Fruit fly (Drosophila melanogaster) whole organism, embryonic: ENCODE measurements around the gene CG10274.
A peak's percentile ranks its signal among the peaks of the same experiment; 100 is the strongest.

Experiments
- CG10267 ChIP-seq: fragments of 200-800 bp; sonication (Bioruptor generic); optimal IDR thresholded peaks from 2 replicates; lab custom pipeline; 2018; ENCODE audit warnings: missing biosample characterization, mild to moderate bottlenecking, missing genetic modification characterization, moderate library complexity
- CG10366 ChIP-seq: fragments of 200-800 bp; sonication (Bioruptor generic); IDR thresholded peaks from 2 replicates; pipeline ENCODE4 v1.3.6; 2022; ENCODE audit warnings: missing biosample characterization, missing genetic modification characterization
- CG10979 ChIP-seq: fragments of 200-800 bp; sonication (Bioruptor generic); optimal IDR thresholded peaks from 2 replicates; lab custom pipeline; 2018; ENCODE audit warnings: missing biosample characterization, mild to moderate bottlenecking, missing genetic modification characterization, moderate library complexity
- CG12236 ChIP-seq: fragments of 200-800 bp; sonication (Bioruptor generic); optimal IDR thresholded peaks from 2 replicates; lab custom pipeline; 2016; ENCODE audit warnings: missing biosample characterization, missing genetic modification characterization
- CG12391 ChIP-seq: fragments of 200-800 bp; sonication (Bioruptor generic); optimal IDR thresholded peaks from 3 replicates; lab custom pipeline; 2018; ENCODE audit warnings: missing biosample characterization, mild to moderate bottlenecking, missing genetic modification characterization, moderate library complexity
- CG13424 ChIP-seq: fragments of 200-800 bp; sonication (Bioruptor generic); optimal IDR thresholded peaks from 2 replicates; lab custom pipeline; 2019; ENCODE audit warnings: missing biosample characterization, mild to moderate bottlenecking, missing genetic modification characterization, moderate library complexity
- CG14710 ChIP-seq: fragments of 200-800 bp; sonication (Bioruptor generic); optimal IDR thresholded peaks from 3 replicates; lab custom pipeline; 2019; ENCODE audit warnings: missing biosample characterization, mild to moderate bottlenecking, missing genetic modification characterization, moderate library complexity
- CG15696 ChIP-seq: fragments of 200-800 bp; sonication (Bioruptor generic); optimal IDR thresholded peaks from 2 replicates; lab custom pipeline; 2019; ENCODE audit warnings: missing biosample characterization, mild to moderate bottlenecking, missing genetic modification characterization, moderate library complexity
- CG17359 ChIP-seq: fragments of 200-800 bp; sonication (Bioruptor generic); optimal IDR thresholded peaks from 3 replicates; lab custom pipeline; 2018; ENCODE audit warnings: missing biosample characterization, mild to moderate bottlenecking, missing genetic modification characterization, moderate library complexity
- CG18262 ChIP-seq: fragments of 200-800 bp; optimal IDR thresholded peaks from 3 replicates; lab custom pipeline; 2019; ENCODE audit warnings: missing biosample characterization, mild to moderate bottlenecking, missing genetic modification characterization, moderate library complexity
- CG2712 ChIP-seq: fragments of 200-800 bp; optimal IDR thresholded peaks from 3 replicates; lab custom pipeline; 2019; ENCODE audit warnings: missing biosample characterization, mild to moderate bottlenecking, missing genetic modification characterization, moderate library complexity
- CG43689 ChIP-seq: fragments of 200-800 bp; sonication (Bioruptor generic); IDR thresholded peaks from 2 replicates; pipeline ENCODE4 v1.3.6; 2022; ENCODE audit warnings: missing biosample characterization, missing genetic modification characterization
- CG6272 ChIP-seq: fragments of 200-800 bp; sonication (Bioruptor generic); IDR thresholded peaks from 2 replicates; pipeline ENCODE4 v1.3.6; 2022; ENCODE audit warnings: missing biosample characterization, missing genetic modification characterization
- CG6689 ChIP-seq: fragments of 200-800 bp; sonication (Bioruptor generic); IDR thresholded peaks from 2 replicates; pipeline ENCODE4 v1.3.6; 2022; ENCODE audit warnings: missing biosample characterization, missing genetic modification characterization
- CG7556 ChIP-seq: fragments of 200-800 bp; sonication (Bioruptor generic); optimal IDR thresholded peaks from 2 replicates; lab custom pipeline; 2017; ENCODE audit warnings: missing biosample characterization, mild to moderate bottlenecking, missing genetic modification characterization
- CG9437 ChIP-seq: fragments of 200-800 bp; sonication (Bioruptor generic); optimal IDR thresholded peaks from 2 replicates; lab custom pipeline; 2018; ENCODE audit warnings: missing biosample characterization, mild to moderate bottlenecking, missing genetic modification characterization
- CG9609 ChIP-seq: fragments of 200-800 bp; sonication (Bioruptor generic); optimal IDR thresholded peaks from 3 replicates; lab custom pipeline; 2016; ENCODE audit warnings: missing biosample characterization, missing genetic modification characterization
- CoRest ChIP-seq: fragments of 200-800 bp; sonication (Bioruptor generic); optimal IDR thresholded peaks from 3 replicates; lab custom pipeline; 2018; ENCODE audit warnings: missing biosample characterization, mild to moderate bottlenecking, missing genetic modification characterization, moderate library complexity
- D19A ChIP-seq: fragments of 200-800 bp; optimal IDR thresholded peaks from 3 replicates; lab custom pipeline; 2019; ENCODE audit warnings: missing biosample characterization, mild to moderate bottlenecking, missing genetic modification characterization, moderate library complexity
- Deaf1 ChIP-seq: fragments of 200-800 bp; optimal IDR thresholded peaks from 3 replicates; lab custom pipeline; 2019; ENCODE audit warnings: missing biosample characterization, mild to moderate bottlenecking, missing genetic modification characterization, moderate library complexity
- Dll ChIP-seq: fragments of 200-800 bp; sonication (Bioruptor generic); IDR thresholded peaks from 4 replicates; pipeline ENCODE4 v1.3.6; 2022; ENCODE audit warnings: missing biosample characterization, missing genetic modification characterization; ENCODE audit not compliant: partially characterized antibody
- E2f2 ChIP-seq: fragments of 200-800 bp; sonication (Bioruptor generic); IDR thresholded peaks from 2 replicates; pipeline ENCODE4 v1.3.6; 2022; ENCODE audit warnings: missing biosample characterization, missing genetic modification characterization
- Ets65A ChIP-seq: fragments of 200-800 bp; sonication (Bioruptor generic); peaks from one replicate; lab custom pipeline; 2016; ENCODE audit warnings: missing biosample characterization, missing genetic modification characterization
- H2.0 ChIP-seq: fragments of 200-800 bp; sonication (Bioruptor generic); IDR thresholded peaks from 2 replicates; pipeline ENCODE4 v1.3.6; 2022; ENCODE audit warnings: missing biosample characterization, missing genetic modification characterization
- Mrtf ChIP-seq: fragments of 200-800 bp; sonication (Bioruptor generic); IDR thresholded peaks from 3 replicates; pipeline ENCODE4 v1.3.6; 2022; ENCODE audit warnings: missing biosample characterization, missing genetic modification characterization
- NC2β ChIP-seq: fragments of 200-800 bp; sonication (Bioruptor generic); optimal IDR thresholded peaks from 2 replicates; lab custom pipeline; 2016; ENCODE audit warnings: missing biosample characterization, missing genetic modification characterization
- Nf-YA ChIP-seq: fragments of 200-800 bp; sonication (Bioruptor generic); IDR thresholded peaks from 2 replicates; pipeline ENCODE4 v1.3.6; 2022; ENCODE audit warnings: missing biosample characterization, missing genetic modification characterization
- Nf-YC ChIP-seq: fragments of 200-800 bp; optimal IDR thresholded peaks from 3 replicates; lab custom pipeline; 2019; ENCODE audit warnings: missing biosample characterization, mild to moderate bottlenecking, missing genetic modification characterization, moderate library complexity
- Scr ChIP-seq: fragments of 200-800 bp; sonication (Bioruptor generic); IDR thresholded peaks from 2 replicates; pipeline ENCODE4 v1.3.6; 2022; ENCODE audit warnings: missing biosample characterization, missing genetic modification characterization; ENCODE audit not compliant: partially characterized antibody
- Ssrp ChIP-seq: fragments of 200-800 bp; sonication (Bioruptor generic); optimal IDR thresholded peaks from 2 replicates; lab custom pipeline; 2018; ENCODE audit warnings: missing biosample characterization, mild to moderate bottlenecking, missing genetic modification characterization, moderate library complexity
- bbx ChIP-seq: fragments of 200-800 bp; sonication (Bioruptor generic); IDR thresholded peaks from 2 replicates; pipeline ENCODE4 v1.3.6; 2022; ENCODE audit warnings: missing biosample characterization, missing genetic modification characterization; ENCODE audit not compliant: partially characterized antibody
- dmrt11E ChIP-seq: fragments of 200-800 bp; sonication (Bioruptor generic); optimal IDR thresholded peaks from 3 replicates; lab custom pipeline; 2018; ENCODE audit warnings: missing biosample characterization, mild to moderate bottlenecking, missing genetic modification characterization, moderate library complexity
- dmrt99B ChIP-seq: fragments of 200-800 bp; sonication (Bioruptor generic); optimal IDR thresholded peaks from 2 replicates; lab custom pipeline; 2018; ENCODE audit warnings: missing biosample characterization, mild to moderate bottlenecking, missing genetic modification characterization, moderate library complexity
- eve ChIP-seq, 2 experiments: fragments of >200 bp; optimal IDR thresholded peaks; 2 replicates each; lab custom pipeline; 2017; ENCODE audit warnings: missing biosample characterization in 2 of 2, missing genetic modification characterization in 2 of 2
- grau ChIP-seq: fragments of 200-800 bp; optimal IDR thresholded peaks from 3 replicates; lab custom pipeline; 2019; ENCODE audit warnings: missing biosample characterization, mild to moderate bottlenecking, missing genetic modification characterization, moderate library complexity
- gsb-n ChIP-seq: fragments of 200-800 bp; sonication (Bioruptor generic); optimal IDR thresholded peaks from 3 replicates; lab custom pipeline; 2018; ENCODE audit warnings: missing biosample characterization, mild to moderate bottlenecking, missing genetic modification characterization
- hb ChIP-seq: fragments of 200-800 bp; sonication (Bioruptor generic); IDR thresholded peaks from 3 replicates; pipeline ENCODE4 v1.3.6; 2022; ENCODE audit warnings: missing biosample characterization, missing genetic modification characterization; ENCODE audit not compliant: partially characterized antibody
- lola ChIP-seq, 3 experiments: fragments of >200 bp in 2 of 3; fragments of 200-800 bp in 1 of 3; sonication (Bioruptor generic) in 1 of 3; optimal IDR thresholded peaks; 2 replicates each; lab custom pipeline; 2017 to 2019; ENCODE audit warnings: missing biosample characterization in 3 of 3, missing genetic modification characterization in 3 of 3, mild to moderate bottlenecking in 1 of 3, moderate library complexity in 1 of 3
- nmo ChIP-seq: fragments of 200-800 bp; sonication (Bioruptor generic); optimal IDR thresholded peaks from 2 replicates; lab custom pipeline; 2018; ENCODE audit warnings: missing biosample characterization, mild to moderate bottlenecking, missing genetic modification characterization, moderate library complexity
- phol ChIP-seq: fragments of 200-800 bp; sonication (Bioruptor generic); optimal IDR thresholded peaks from 3 replicates; lab custom pipeline; 2018; ENCODE audit warnings: missing biosample characterization, mild to moderate bottlenecking, missing genetic modification characterization, moderate library complexity
- prd ChIP-seq, 3 experiments: fragments of >200 bp in 2 of 3; fragments of 200-800 bp in 1 of 3; sonication (Bioruptor generic) in 1 of 3; optimal IDR thresholded peaks in 2 of 3; IDR thresholded peaks in 1 of 3; 2 replicates in 2 of 3; 3 replicates in 1 of 3; pipeline versions ENCODE4 v1.3.6 to Lab custom; 2017 to 2022; ENCODE audit warnings: missing biosample characterization in 1 of 3, missing genetic modification characterization in 1 of 3
- row ChIP-seq: fragments of 200-800 bp; sonication (Bioruptor generic); IDR thresholded peaks from 3 replicates; pipeline ENCODE4 v1.3.6; 2022; ENCODE audit warnings: missing biosample characterization, missing genetic modification characterization
- sens ChIP-seq: fragments of 200-800 bp; sonication (Bioruptor generic); peaks from one replicate; lab custom pipeline; 2016; ENCODE audit warnings: missing biosample characterization, missing genetic modification characterization
- tgo ChIP-seq: fragments of 200-800 bp; sonication (Bioruptor generic); IDR thresholded peaks from 3 replicates; pipeline ENCODE4 v1.3.6; 2022; ENCODE audit warnings: missing biosample characterization, missing genetic modification characterization
- trem ChIP-seq: fragments of 200-800 bp; optimal IDR thresholded peaks from 3 replicates; lab custom pipeline; 2019; ENCODE audit warnings: missing biosample characterization, mild to moderate bottlenecking, missing genetic modification characterization, moderate library complexity

The CG10274 gene

dm6 chr3L:6161997-6162396 lies 19.6 kb downstream of the CG10274 start:
- TF ChIP-seq nmo (GFP tag; lab: Kevin White, UChicago): peak; percentile 46
- TF ChIP-seq Dll (GFP tag; lab: Robert Waterston, UW): no peak
- TF ChIP-seq CG12391 (tag; lab: Kevin White, UChicago): peak; percentile 28
- TF ChIP-seq CG10979 (tag; lab: Kevin White, UChicago): peak; percentile 37
- peak; percentile 34 for TF ChIP-seq Ssrp (tag; lab: Kevin White, UChicago)
- no peak for TF ChIP-seq CG9609 (GFP tag; lab: Kevin White, UChicago)
- no peak for TF ChIP-seq Nf-YC (tag; lab: Kevin White, UChicago)
- peak; percentile 63 for TF ChIP-seq dmrt11E (tag; lab: Kevin White, UChicago)
- TF ChIP-seq E2f2 (GFP tag; lab: Robert Waterston, UW): no peak
- TF ChIP-seq lola (GFP tag; optimal IDR thresholded peaks at IDR 0.05; lab: Kevin White, UChicago): peak in 1 of 3 experiments; percentile 71
- TF ChIP-seq prd (optimal IDR thresholded peaks at IDR 0.05; lab: Kevin White, UChicago): no peak
- 0 out of 3 replicates have a peak, but pooled peaks have one; percentile 11 for TF ChIP-seq prd (GFP tag; IDR thresholded peaks at IDR 0.05; lab: Robert Waterston, UW)
- TF ChIP-seq CG13424 (tag; lab: Kevin White, UChicago): peak; percentile 20
- peak; percentile 39; the same call in 2 of the 3 replicates for TF ChIP-seq row (GFP tag; lab: Robert Waterston, UW)
- TF ChIP-seq Mrtf (GFP tag; lab: Robert Waterston, UW): 0 out of 3 replicates have a peak, but pooled peaks have one; percentile 36
- TF ChIP-seq Ets65A (GFP tag; lab: Kevin White, UChicago): peak; percentile 65
- peak; percentile 58 for TF ChIP-seq gsb-n (tag; lab: Kevin White, UChicago)
- peak; percentile 69 for TF ChIP-seq CG18262 (tag; lab: Kevin White, UChicago)
- TF ChIP-seq eve (GFP tag; optimal IDR thresholded peaks at IDR 0.05; lab: Kevin White, UChicago): no peak

DNA sequence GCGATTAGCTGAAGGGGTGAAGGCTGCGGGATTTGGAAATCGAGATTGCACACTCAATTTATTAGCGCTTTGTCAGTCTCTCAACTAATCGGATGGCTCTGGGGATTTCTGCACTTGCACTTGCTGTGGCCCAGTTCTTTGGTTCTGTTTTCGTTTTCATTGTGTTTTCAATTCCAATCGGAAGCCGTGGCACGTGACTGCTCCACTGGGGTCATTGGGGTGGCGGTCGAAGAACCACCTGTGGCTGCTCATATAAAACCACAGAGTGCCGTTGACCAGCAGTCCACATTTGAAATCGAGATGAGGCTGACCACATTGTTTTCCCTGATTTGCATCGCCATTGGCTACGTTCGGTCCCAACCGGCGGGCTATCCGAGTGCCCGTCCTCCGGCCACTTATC lies 21.1 kb downstream of the CG10274 start, which contains the start of gene Cpr65Az:
Gene Cpr65Az (plus strand): TSS at position 301 of the 400 bp plus-strand sequence.
- peak; percentile 14 for TF ChIP-seq sens (GFP tag; lab: Kevin White, UChicago)
- no peak for TF ChIP-seq CG9609 (GFP tag; lab: Kevin White, UChicago)

dm6 chr3L:6159863-6160262 lies 21.8 kb downstream of the CG10274 start:
- TF ChIP-seq CG6272 (no peak), D19A (tag; lab: Kevin White, UChicago) (peak; percentile 35), CG10979 (tag; lab: Kevin White, UChicago) (peak; percentile 68), H2.0 (no peak), NC2β (GFP tag; lab: Kevin White, UChicago) (no peak), Deaf1 (peak; percentile 1), CoRest (tag; lab: Kevin White, UChicago) (peak; percentile 26), hb (no peak), Scr (GFP tag; lab: Robert Waterston, UW) (no peak), lola (GFP tag; optimal IDR thresholded peaks at IDR 0.05; lab: Kevin White, UChicago) (peak in 1 of 3 experiments; percentile 62), CG18262 (tag; lab: Kevin White, UChicago) (peak; percentile 71), CG6689 (GFP tag; lab: Robert Waterston, UW) (0 out of 2 replicates have a peak, but pooled peaks have one; percentile 5), CG9437 (GFP tag; lab: Kevin White, UChicago) (no peak), CG17359 (peak; percentile 2), tgo (no peak), CG10267 (tag; lab: Kevin White, UChicago) (peak; percentile 43), CG2712 (tag; lab: Kevin White, UChicago) (peak; percentile 65), row (GFP tag; lab: Robert Waterston, UW) (0 out of 3 replicates have a peak, but pooled peaks have one; percentile 20), phol (tag; lab: Kevin White, UChicago) (peak; percentile 39), Nf-YA (GFP tag; lab: Robert Waterston, UW) (no peak), CG15696 (tag; lab: Kevin White, UChicago) (peak; percentile 16), CG12236 (GFP tag; lab: Kevin White, UChicago) (no peak), bbx (GFP tag; lab: Robert Waterston, UW) (no peak), trem (tag; lab: Kevin White, UChicago) (peak; percentile 16), dmrt99B (tag; lab: Kevin White, UChicago) (peak; percentile 36), CG7556 (GFP tag; lab: Kevin White, UChicago) (peak; percentile 43), CG14710 (tag; lab: Kevin White, UChicago) (peak; percentile 58), grau (peak; percentile 23), CG43689 (GFP tag; lab: Robert Waterston, UW) (no peak), CG10366 (GFP tag; lab: Robert Waterston, UW) (no peak)
